Worm (Caenorhabditis elegans) whole organism, L1 larva: Measurements from ENCODE around the gene F23D12.2.

ENCODE experiments used
- ama-1 ChIP-seq: fragments of 150-350 bp; optimal IDR thresholded peaks from 2 replicates; lab custom pipeline; 2014
- ceh-63 ChIP-seq: fragments of 200-800 bp; sonication (Bioruptor generic); optimal IDR thresholded peaks from 2 replicates; lab custom pipeline; 2018; ENCODE audit warnings: mild to moderate bottlenecking, missing genetic modification characterization, missing compliant biosample characterization
- dpl-1 ChIP-seq, 3 experiments: fragments of 150-350 bp in 2 of 3; sonication (generic microtip) in 1 of 3; optimal IDR thresholded peaks; 2 replicates each; lab custom pipeline; 2014 to 2017; ENCODE audit warnings: missing biosample characterization in 3 of 3, missing genetic modification characterization in 3 of 3, missing genetic modification reagents in 3 of 3
- fkh-10 ChIP-seq: sonication (generic microtip); optimal IDR thresholded peaks from 2 replicates; lab custom pipeline; 2017; ENCODE audit warnings: missing biosample characterization, missing genetic modification reagents, missing genetic modification characterization
- jun-1 ChIP-seq: fragments of 150-350 bp; optimal IDR thresholded peaks from 2 replicates; lab custom pipeline; 2014; ENCODE audit warnings: missing biosample characterization, missing genetic modification reagents, missing genetic modification characterization
- nhr-76 ChIP-seq: sonication (generic microtip); optimal IDR thresholded peaks from 2 replicates; lab custom pipeline; 2017; ENCODE audit warnings: missing biosample characterization, missing genetic modification characterization
- skn-1 ChIP-seq: fragments of 150-350 bp; optimal IDR thresholded peaks from 2 replicates; lab custom pipeline; 2014; ENCODE audit warnings: missing biosample characterization, missing genetic modification characterization

DNA sequence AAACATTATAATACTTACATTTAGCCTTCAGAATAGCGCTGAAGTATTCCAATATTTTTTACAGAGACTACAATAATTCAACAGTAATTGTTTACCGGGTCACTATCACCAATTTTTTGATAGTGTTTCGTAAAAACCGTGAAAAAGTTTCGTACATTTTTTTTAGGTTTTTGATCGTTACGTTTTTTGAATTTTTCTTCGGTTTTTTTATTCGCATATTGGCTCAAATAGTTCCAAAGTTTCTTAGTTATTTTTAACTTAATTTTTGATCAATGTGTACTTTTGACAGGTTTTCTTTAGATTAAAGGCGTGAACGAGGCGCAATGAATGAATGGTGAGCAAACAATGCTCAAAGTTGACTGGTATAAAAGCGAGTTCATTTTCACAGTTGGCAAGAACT is 1.7 kb upstream of the F23D12.2 start, which contains the start of gene fipr-3:
- TF ChIP-seq skn-1 (tag; lab: Kevin White, UChicago) (no peak), nhr-76 (tag; lab: Kevin White, UChicago) (no peak), jun-1 (no peak), dpl-1 (GFP tag; optimal IDR thresholded peaks at IDR 0.05; lab: Kevin White, UChicago) (no peak), ceh-63 (GFP tag; lab: Kevin White, UChicago) (no peak), ama-1 (lab: Kevin White, UChicago) (no peak), fkh-10 (GFP tag; lab: Kevin White, UChicago) (no peak)
